Worm (Caenorhabditis elegans): ENCODE data around the gene vgln-1.

The vgln-1 gene

ce11 chrII:9940430-9940829 is 49.5 kb upstream of the vgln-1 start, which contains the start of gene ufd-3 (continued):
- TF ChIP-seq T23F11.4 (GFP tag; optimal IDR thresholded peaks at IDR 0.05) (no peak), zip-5 (tag; optimal IDR thresholded peaks at IDR 0.05) (peak; percentile 76), rnt-1 (tag; optimal IDR thresholded peaks at IDR 0.05) (peak; percentile 79), elt-4 (tag; optimal IDR thresholded peaks at IDR 0.05) (no peak), pha-2 (tag; optimal IDR thresholded peaks at IDR 0.05) (no peak), ceh-2 (tag; optimal IDR thresholded peaks at IDR 0.05) (peak; percentile 91), npax-4 (tag; optimal IDR thresholded peaks at IDR 0.05) (no peak), ceh-14 (tag; optimal IDR thresholded peaks at IDR 0.05) (peak; percentile 81), F13H6.1 (tag; optimal IDR thresholded peaks at IDR 0.05) (peak; percentile 63), unc-3 (GFP tag; conservative IDR thresholded peaks at IDR 0.05) (0 out of 2 replicates have a peak, but pooled peaks have one; percentile 35), unc-3 (tag; optimal IDR thresholded peaks at IDR 0.05) (no peak), hlh-6 (tag; optimal IDR thresholded peaks at IDR 0.05) (peak; percentile 18), unc-55 (GFP tag; optimal IDR thresholded peaks at IDR 0.05) (peak; percentile 54)

DNA sequence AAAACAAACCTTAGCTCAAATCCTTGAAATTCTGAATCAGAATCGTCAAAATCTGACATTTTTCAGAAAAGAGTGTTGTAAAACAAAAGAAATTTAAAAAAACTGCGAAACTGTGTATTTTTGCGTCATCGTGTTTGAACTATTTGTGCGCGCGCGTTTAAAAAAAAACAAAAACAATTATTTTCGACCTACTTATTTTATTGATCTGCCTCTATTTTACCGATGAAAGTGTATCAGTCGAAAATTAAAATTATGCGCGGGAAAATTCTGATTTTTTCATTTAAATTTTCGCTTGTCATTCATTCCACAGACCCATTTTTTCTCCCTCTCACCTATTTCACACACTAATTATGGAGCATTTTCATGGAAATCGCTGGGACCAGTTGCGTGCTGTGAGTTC is 48.0 kb upstream of the vgln-1 start, which contains the start of the genes C05C10.7 and C05C10.5:
C05C10.7 (minus strand) TSS at position 95 of the 400 bp plus-strand sequence.
C05C10.5 (plus strand) TSS at position 164 of the 400 bp plus-strand sequence.
- TF ChIP-seq sdc-2 (tag; optimal IDR thresholded peaks at IDR 0.05) (no peak), pha-4 (tag; optimal IDR thresholded peaks at IDR 0.05) (no peak), Y22D7AL.16 (tag; optimal IDR thresholded peaks at IDR 0.05) (no peak), sox-4 (tag; optimal IDR thresholded peaks at IDR 0.05) (no peak), pag-3 (tag; optimal IDR thresholded peaks at IDR 0.05; ENCODE audit: borderline replicate concordance) (no peak), ceh-2 (tag; optimal IDR thresholded peaks at IDR 0.05) (no peak), fax-1 (tag; optimal IDR thresholded peaks at IDR 0.05) (no peak), ceh-19 (GFP tag; optimal IDR thresholded peaks at IDR 0.05) (no peak), ceh-22 (tag; optimal IDR thresholded peaks at IDR 0.05) (no peak), nhr-11 (tag; optimal IDR thresholded peaks at IDR 0.05) (no peak)

DNA sequence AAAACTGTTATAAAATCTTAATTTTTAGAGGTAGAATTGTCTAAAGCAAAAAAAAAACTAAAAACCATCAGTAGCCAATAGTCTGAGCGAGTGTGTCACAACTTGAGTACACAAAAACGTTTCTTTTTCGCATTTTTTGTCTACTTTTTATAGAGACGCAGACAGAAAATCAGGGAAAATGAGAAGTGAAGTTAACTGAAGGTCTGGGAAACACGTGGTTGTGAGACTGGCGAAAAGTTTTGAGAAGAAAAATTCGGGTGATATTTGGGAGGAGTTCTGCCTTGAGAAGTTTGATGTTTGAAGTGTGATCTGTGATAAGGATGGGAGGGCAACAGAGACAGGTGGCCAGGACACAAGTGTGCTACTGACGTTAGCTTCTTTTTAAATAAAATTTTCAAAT is 46.7 kb upstream of the vgln-1 start:
- no peak for TF ChIP-seq nfya-1 (tag; optimal IDR thresholded peaks at IDR 0.05)
- TF ChIP-seq ceh-18 (tag; optimal IDR thresholded peaks at IDR 0.05): peak; percentile 58
- peak; percentile 50 for TF ChIP-seq hlh-30 (tag; optimal IDR thresholded peaks at IDR 0.05; ENCODE audit: insufficient read depth)

ce11 chrII:9936859-9937258 is 46.0 kb upstream of the vgln-1 start, which contains the start of gene C05C10.3:
Gene C05C10.3, minus strand, starts transcription at chrII:9936893.
- TF ChIP-seq hlh-13 (GFP tag; optimal IDR thresholded peaks at IDR 0.05): no peak
- no peak for TF ChIP-seq fkh-10 (GFP tag; optimal IDR thresholded peaks at IDR 0.05)
- no peak for TF ChIP-seq che-1 (tag; optimal IDR thresholded peaks at IDR 0.05)
- TF ChIP-seq ceh-6 (GFP tag; optimal IDR thresholded peaks at IDR 0.05): no peak
- TF ChIP-seq elt-2 (tag; optimal IDR thresholded peaks at IDR 0.05): peak; percentile 30

DNA sequence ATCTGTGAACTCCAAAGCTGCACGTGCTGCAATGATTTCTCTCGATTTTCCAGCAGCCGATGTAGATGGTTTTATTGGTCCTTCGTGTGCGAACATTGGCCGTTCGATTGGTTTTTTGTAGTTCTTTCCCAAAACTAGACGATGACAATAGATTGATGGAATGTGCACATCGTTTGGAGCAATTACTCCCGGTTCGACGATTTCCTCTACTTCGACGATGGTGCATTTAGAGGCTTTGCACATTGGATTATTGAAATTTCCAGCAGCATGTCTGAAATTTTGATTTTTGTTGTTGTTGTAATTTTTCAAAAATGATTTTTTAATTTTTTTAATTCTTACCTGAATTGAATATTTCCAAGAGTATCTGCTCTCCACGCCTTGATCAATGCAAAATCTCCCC is 44.8 kb upstream of the vgln-1 start:
- TF ChIP-seq dmd-4 (tag; optimal IDR thresholded peaks at IDR 0.05; ENCODE audit: borderline replicate concordance) (no peak), ceh-14 (tag; optimal IDR thresholded peaks at IDR 0.05) (no peak), hlh-15 (tag; optimal IDR thresholded peaks at IDR 0.05) (no peak), syd-9 (tag; optimal IDR thresholded peaks at IDR 0.05) (no peak), eyg-1 (tag; optimal IDR thresholded peaks at IDR 0.05) (no peak), ceh-6 (GFP tag; optimal IDR thresholded peaks at IDR 0.05) (no peak)

Measured in whole organism, late embryonic.